Worm (Caenorhabditis elegans) whole organism, late embryonic: Measurements from ENCODE around the gene C34C6.3.

Experiments
- mec-3 ChIP-seq: sonication (generic microtip); optimal IDR thresholded peaks from 2 replicates; lab custom pipeline; 2016; ENCODE audit warnings: borderline replicate concordance, missing genetic modification characterization, missing compliant biosample characterization
- pax-1 ChIP-seq: fragments of 150-350 bp; optimal IDR thresholded peaks from 2 replicates; lab custom pipeline; 2014; ENCODE audit warnings: missing biosample characterization, missing genetic modification characterization
- ref-2 ChIP-seq: sonication (generic microtip); optimal IDR thresholded peaks from 2 replicates; lab custom pipeline; 2016; ENCODE audit warnings: missing genetic modification characterization, missing compliant biosample characterization
- rnt-1 ChIP-seq: sonication (generic microtip); optimal IDR thresholded peaks from 2 replicates; lab custom pipeline; 2016; ENCODE audit warnings: missing genetic modification characterization, missing compliant biosample characterization

DNA sequence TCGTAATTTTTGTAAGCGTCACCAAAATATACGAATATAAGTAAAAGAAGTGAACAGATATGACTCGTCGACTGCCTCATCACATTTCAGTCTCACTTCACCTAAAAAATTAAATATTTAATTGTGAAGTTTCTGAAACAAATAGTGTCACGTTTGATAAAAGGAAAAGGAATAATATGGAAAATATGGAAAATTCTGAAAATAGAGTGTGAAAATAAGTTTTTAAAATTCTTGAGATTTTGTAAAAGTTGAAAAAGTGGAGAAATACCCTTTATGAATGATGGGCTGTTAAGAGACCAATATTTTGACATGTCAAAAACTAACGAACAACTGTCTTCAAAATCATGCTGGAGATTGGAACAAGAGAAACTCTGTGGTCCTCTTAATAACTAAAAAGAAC, 35.0 kb downstream of the C34C6.3 start, which contains the start of gene T01B7.9:
- TF ChIP-seq pax-1 (tag; lab: Kevin White, UChicago) = no peak
- no peak for TF ChIP-seq rnt-1
- no peak for TF ChIP-seq ref-2 (tag; lab: Kevin White, UChicago)
- no peak for TF ChIP-seq mec-3 (tag; lab: Kevin White, UChicago)
